Worm (Caenorhabditis elegans) whole organism, L4 larva: Measurements from ENCODE around the gene C26D10.4.
A peak's percentile ranks its signal among the peaks of the same experiment; 100 is the strongest.

Source experiments
- F10B5.3 ChIP-seq: sonication (generic microtip); optimal IDR thresholded peaks from 2 replicates; lab custom pipeline; 2016; ENCODE audit warnings: mild to moderate bottlenecking, missing genetic modification characterization, missing compliant biosample characterization
- F37D6.2 ChIP-seq: sonication (generic microtip); optimal IDR thresholded peaks from 2 replicates; lab custom pipeline; 2016; ENCODE audit warnings: mild to moderate bottlenecking, missing genetic modification characterization, missing compliant biosample characterization
- R02D3.7 ChIP-seq: fragments of 150-350 bp; sonication (generic microtip); optimal IDR thresholded peaks from 3 replicates; lab custom pipeline; 2014; ENCODE audit warnings: missing biosample characterization, missing genetic modification characterization
- T20F7.1 ChIP-seq: fragments of 200-800 bp; sonication (Bioruptor generic); optimal IDR thresholded peaks from 2 replicates; lab custom pipeline; 2018; ENCODE audit warnings: mild to moderate bottlenecking, missing genetic modification characterization, missing compliant biosample characterization
- Y105C5A.15 ChIP-seq: fragments of 200-800 bp; sonication (Bioruptor generic); IDR thresholded peaks from 2 replicates; pipeline ENCODE4 v1.3.6; 2022; ENCODE audit warnings: missing genetic modification characterization, missing compliant biosample characterization
- Y75B8A.6 ChIP-seq: fragments of 200-800 bp; sonication (Bioruptor generic); IDR thresholded peaks from 2 replicates; pipeline ENCODE4 v1.3.6; 2022; ENCODE audit warnings: missing genetic modification reagents, missing genetic modification characterization, missing compliant biosample characterization
- aly-2 ChIP-seq: sonication (generic microtip); optimal IDR thresholded peaks from 2 replicates; lab custom pipeline; 2018; ENCODE audit warnings: missing biosample characterization, missing genetic modification characterization
- ama-1 ChIP-seq: fragments of 150-350 bp; optimal IDR thresholded peaks from 2 replicates; lab custom pipeline; 2014; ENCODE audit warnings: inconsistent platforms, mixed read lengths
- ceh-62 ChIP-seq: sonication (generic microtip); optimal IDR thresholded peaks from 2 replicates; lab custom pipeline; 2017; ENCODE audit warnings: missing biosample characterization, missing genetic modification characterization
- ces-1 ChIP-seq: fragments of 150-350 bp; sonication (generic microtip); optimal IDR thresholded peaks from 4 replicates; lab custom pipeline; 2014; ENCODE audit warnings: missing biosample characterization, missing genetic modification reagents, missing genetic modification characterization
- ctbp-1 ChIP-seq: fragments of 200-800 bp; sonication (Bioruptor generic); IDR thresholded peaks from 2 replicates; pipeline ENCODE4 v1.3.6; 2022; ENCODE audit warnings: missing genetic modification reagents, missing genetic modification characterization, missing compliant biosample characterization
- dmd-6 ChIP-seq: fragments of 200-800 bp; sonication (Bioruptor generic); IDR thresholded peaks from 2 replicates; pipeline ENCODE4 v1.3.6; 2022; ENCODE audit warnings: missing genetic modification reagents, missing genetic modification characterization, missing compliant biosample characterization
- dmd-8 ChIP-seq: fragments of 200-800 bp; sonication (Bioruptor generic); IDR thresholded peaks from 2 replicates; pipeline ENCODE4 v1.3.6; 2022; ENCODE audit warnings: missing genetic modification characterization, missing compliant biosample characterization
- fkh-10 ChIP-seq: fragments of 150-350 bp; optimal IDR thresholded peaks from 2 replicates; lab custom pipeline; 2014; ENCODE audit warnings: missing biosample characterization, missing genetic modification reagents, missing genetic modification characterization
- gei-8 ChIP-seq: fragments of 200-800 bp; sonication (Bioruptor generic); optimal IDR thresholded peaks from 2 replicates; lab custom pipeline; 2018; ENCODE audit warnings: mild to moderate bottlenecking, missing genetic modification characterization, missing compliant biosample characterization
- hif-1 ChIP-seq, 2 experiments: sonication (generic microtip); optimal IDR thresholded peaks; 2 replicates each; lab custom pipeline; 2016 to 2017; ENCODE audit warnings: missing compliant biosample characterization in 2 of 2, missing genetic modification characterization in 2 of 2, missing genetic modification reagents in 2 of 2, missing genotype in 2 of 2, mild to moderate bottlenecking in 1 of 2
- hlh-11 ChIP-seq: fragments of 200-800 bp; sonication (Bioruptor generic); optimal IDR thresholded peaks from 2 replicates; lab custom pipeline; 2018; ENCODE audit warnings: mild to moderate bottlenecking, missing genetic modification characterization, missing compliant biosample characterization
- hmg-1.1 ChIP-seq: fragments of 200-800 bp; sonication (Bioruptor generic); IDR thresholded peaks from 2 replicates; pipeline ENCODE4 v1.3.6; 2022; ENCODE audit warnings: missing genetic modification reagents, missing genetic modification characterization, missing compliant biosample characterization
- lim-7 ChIP-seq: fragments of 200-800 bp; sonication (Bioruptor generic); IDR thresholded peaks from 2 replicates; pipeline ENCODE4 v1.3.6; 2022; ENCODE audit warnings: missing genetic modification characterization, missing compliant biosample characterization
- lin-1 ChIP-seq: fragments of 200-800 bp; sonication (Bioruptor generic); IDR thresholded peaks from 2 replicates; pipeline ENCODE4 v1.3.6; 2022; ENCODE audit warnings: missing genetic modification reagents, missing genetic modification characterization, missing compliant biosample characterization
- lin-13 ChIP-seq: fragments of 150-350 bp; optimal IDR thresholded peaks from 2 replicates; lab custom pipeline; 2014; ENCODE audit warnings: missing biosample characterization, missing genetic modification reagents, missing genetic modification characterization
- lin-15B ChIP-seq: fragments of 150-350 bp; sonication (generic microtip); optimal IDR thresholded peaks from 3 replicates; lab custom pipeline; 2014; ENCODE audit warnings: missing biosample characterization, missing genetic modification characterization
- lin-39 ChIP-seq: fragments of 150-350 bp; optimal IDR thresholded peaks from 2 replicates; lab custom pipeline; 2014; ENCODE audit warnings: missing biosample characterization, missing genetic modification reagents, missing genetic modification characterization
- mdl-1 ChIP-seq, 2 experiments: fragments of 150-350 bp in 1 of 2; sonication (generic microtip) in 1 of 2; optimal IDR thresholded peaks; 2 replicates each; lab custom pipeline; 2014 to 2017; ENCODE audit warnings: missing biosample characterization in 2 of 2, missing genetic modification characterization in 2 of 2
- mdt-29 ChIP-seq: fragments of 200-800 bp; sonication (Bioruptor generic); IDR thresholded peaks from 2 replicates; pipeline ENCODE4 v1.3.6; 2022; ENCODE audit warnings: missing genetic modification reagents, missing genetic modification characterization, missing compliant biosample characterization
- mxl-3 ChIP-seq: fragments of 200-800 bp; sonication (Bioruptor generic); optimal IDR thresholded peaks from 2 replicates; lab custom pipeline; 2018; ENCODE audit warnings: mild to moderate bottlenecking, missing genetic modification characterization, missing compliant biosample characterization
- nhr-10 ChIP-seq: fragments of 150-350 bp; optimal IDR thresholded peaks from 2 replicates; lab custom pipeline; 2014; ENCODE audit warnings: missing biosample characterization, missing genetic modification characterization
- nhr-28 ChIP-seq: fragments of 150-350 bp; optimal IDR thresholded peaks from 2 replicates; lab custom pipeline; 2014; ENCODE audit warnings: missing biosample characterization, missing genetic modification characterization
- nhr-41 ChIP-seq: fragments of 200-800 bp; sonication (Bioruptor generic); IDR thresholded peaks from 2 replicates; pipeline ENCODE4 v1.3.6; 2022; ENCODE audit warnings: missing genetic modification reagents, missing genetic modification characterization, missing compliant biosample characterization
- nhr-48 ChIP-seq: sonication (generic microtip); optimal IDR thresholded peaks from 2 replicates; lab custom pipeline; 2016; ENCODE audit warnings: mild to moderate bottlenecking, missing genetic modification characterization, missing compliant biosample characterization
- pha-4 ChIP-seq, 2 experiments: fragments of 150-350 bp in 1 of 2; fragments of 200-800 bp in 1 of 2; sonication (Bioruptor generic) in 1 of 2; IDR thresholded peaks in 1 of 2; optimal IDR thresholded peaks in 1 of 2; 2 replicates each; pipeline versions ENCODE4 v1.3.6 to Lab custom; 2014 to 2022; ENCODE audit warnings: missing genetic modification characterization in 2 of 2, missing genetic modification reagents in 2 of 2, missing biosample characterization in 1 of 2, missing compliant biosample characterization in 1 of 2
- php-3 ChIP-seq: fragments of 200-800 bp; sonication (Bioruptor generic); IDR thresholded peaks from 2 replicates; pipeline ENCODE4 v1.3.6; 2022; ENCODE audit warnings: missing genetic modification reagents, missing genetic modification characterization, missing compliant biosample characterization
- saeg-2 ChIP-seq: fragments of 200-800 bp; sonication (Bioruptor generic); IDR thresholded peaks from 2 replicates; pipeline ENCODE4 v1.3.6; 2022; ENCODE audit warnings: missing genetic modification reagents, missing genetic modification characterization, missing compliant biosample characterization
- sdz-12 ChIP-seq: fragments of 200-800 bp; sonication (Bioruptor generic); optimal IDR thresholded peaks from 2 replicates; lab custom pipeline; 2018; ENCODE audit warnings: mild to moderate bottlenecking, missing genetic modification characterization, missing compliant biosample characterization
- snpc-1.2 ChIP-seq: fragments of 200-800 bp; sonication (Bioruptor generic); IDR thresholded peaks from 2 replicates; pipeline ENCODE4 v1.3.6; 2022; ENCODE audit warnings: missing genetic modification reagents, missing genetic modification characterization, missing compliant biosample characterization
- spr-3 ChIP-seq: fragments of 200-800 bp; sonication (Bioruptor generic); optimal IDR thresholded peaks from 2 replicates; lab custom pipeline; 2018; ENCODE audit warnings: mild to moderate bottlenecking, missing genetic modification characterization, missing compliant biosample characterization
- tag-97 ChIP-seq: fragments of 200-800 bp; sonication (Bioruptor generic); IDR thresholded peaks from 2 replicates; pipeline ENCODE4 v1.3.6; 2022; ENCODE audit warnings: missing genetic modification characterization, missing compliant biosample characterization
- tra-1 ChIP-seq: fragments of 200-800 bp; sonication (Bioruptor generic); IDR thresholded peaks from 2 replicates; pipeline ENCODE4 v1.3.6; 2022; ENCODE audit warnings: missing genetic modification reagents, missing genetic modification characterization, missing compliant biosample characterization
- unc-62 ChIP-seq, 3 experiments: fragments of 150-350 bp in 1 of 3; sonication (generic microtip); optimal IDR thresholded peaks in 2 of 3; peaks in 1 of 3; 1 replicate in 1 of 3; 2 replicates in 2 of 3; lab custom pipeline; 2014 to 2017; ENCODE audit warnings: missing biosample characterization in 3 of 3, missing genetic modification characterization in 3 of 3, missing genetic modification reagents in 3 of 3, missing genotype in 1 of 3
- zag-1 ChIP-seq: fragments of 150-350 bp; optimal IDR thresholded peaks from 2 replicates; lab custom pipeline; 2014; ENCODE audit warnings: missing biosample characterization, missing genetic modification characterization
- zfp-2 ChIP-seq: sonication (generic microtip); optimal IDR thresholded peaks from 2 replicates; lab custom pipeline; 2016; ENCODE audit warnings: mild to moderate bottlenecking, missing genetic modification characterization, missing compliant biosample characterization
- zip-2 ChIP-seq: fragments of 150-350 bp; optimal IDR thresholded peaks from 2 replicates; lab custom pipeline; 2014; ENCODE audit warnings: missing biosample characterization, missing genetic modification characterization

C26D10.4 gene

DNA sequence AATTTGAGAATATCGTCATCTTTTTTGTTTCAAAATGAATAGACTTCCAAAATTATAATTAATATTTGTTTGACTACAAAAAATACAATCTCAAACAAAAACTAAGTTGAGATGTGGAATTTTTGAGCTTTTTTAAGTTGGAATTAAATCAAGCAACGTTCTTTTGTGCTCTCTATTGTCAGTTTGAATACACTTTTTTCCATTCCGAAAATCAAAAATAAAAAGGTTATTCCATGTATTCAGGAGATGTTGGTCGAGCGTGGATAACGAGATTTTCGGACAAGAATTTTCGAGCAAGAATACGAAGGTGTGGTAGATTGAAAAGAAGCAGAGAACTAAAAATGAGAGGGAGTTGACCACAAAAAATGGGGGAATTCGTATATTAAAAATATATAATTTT is 40.6 kb downstream of the C26D10.4 start:
- TF ChIP-seq ces-1 (GFP tag; lab: Kevin White, UChicago) (no peak), fkh-10 (GFP tag; lab: Kevin White, UChicago) (peak; percentile 58)

DNA sequence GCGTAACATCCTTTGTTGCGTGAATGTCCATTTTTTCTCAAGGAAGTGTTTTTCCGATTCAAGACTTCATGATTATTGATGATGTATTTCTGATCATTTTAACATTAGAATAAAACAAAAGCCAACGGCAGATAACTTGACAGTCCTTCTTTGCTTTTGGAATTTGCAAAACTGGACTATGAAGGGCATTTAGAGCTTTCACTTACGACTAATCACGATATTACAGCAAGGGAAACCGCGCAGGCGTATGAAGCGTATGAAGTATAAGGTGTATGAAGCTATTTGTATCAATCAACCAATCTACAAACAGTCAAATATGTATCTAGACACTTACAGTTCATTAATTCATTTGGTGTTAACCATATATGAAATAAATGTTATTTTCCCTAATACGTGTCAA is 48.2 kb downstream of the C26D10.4 start:
- TF ChIP-seq aly-2 (tag; lab: Kevin White, UChicago) (no peak), unc-62 (GFP tag; optimal IDR thresholded peaks at IDR 0.05 in 1 of 2; lab: Kevin White, UChicago) (peak in 1 of 2 experiments; percentile 94), unc-62 (tag; optimal IDR thresholded peaks at IDR 0.05; lab: Kevin White, UChicago) (no peak), saeg-2 (GFP tag; lab: Robert Waterston, UW) (no peak)
- TF ChIP-seq, all 104 proteins: peak for 1

DNA sequence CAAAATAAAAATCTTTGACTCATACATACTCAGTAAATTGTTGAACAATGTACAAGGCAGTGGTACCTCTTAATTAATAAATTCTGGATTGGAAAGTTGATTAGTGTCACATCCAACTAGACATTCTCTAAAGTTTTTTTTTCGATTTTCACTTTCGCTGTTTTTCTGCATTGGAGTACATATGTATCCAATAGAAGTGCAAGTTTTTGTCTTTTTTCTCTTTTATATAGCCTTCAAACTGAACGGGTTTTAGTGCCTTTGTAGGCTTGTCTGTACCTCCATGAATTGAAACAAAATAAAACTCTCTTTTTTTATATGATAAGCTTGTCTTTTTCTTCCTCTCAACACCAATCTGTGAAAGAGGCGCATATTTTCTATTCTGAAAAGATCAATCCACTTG is 50.6 kb downstream of the C26D10.4 start:
- TF ChIP-seq Y105C5A.15 (no peak), sdz-12 (GFP tag; lab: Kevin White, UChicago) (no peak), tag-97 (GFP tag; lab: Robert Waterston, UW) (no peak), ceh-62 (tag; lab: Kevin White, UChicago) (no peak), mdl-1 (tag; optimal IDR thresholded peaks at IDR 0.05; lab: Kevin White, UChicago) (peak in 1 of 2 experiments; percentile 17), dmd-8 (no peak), F10B5.3 (tag; lab: Kevin White, UChicago) (no peak), hmg-1.1 (no peak), ctbp-1 (no peak), zfp-2 (tag; lab: Kevin White, UChicago) (no peak), spr-3 (GFP tag; lab: Kevin White, UChicago) (no peak), F37D6.2 (tag; lab: Kevin White, UChicago) (no peak), hlh-11 (tag; lab: Kevin White, UChicago) (peak; percentile 1), nhr-28 (tag; lab: Kevin White, UChicago) (peak; percentile 44), nhr-48 (tag; lab: Kevin White, UChicago) (peak; percentile 85)
- TF ChIP-seq, all 104 proteins: peak for 4

DNA sequence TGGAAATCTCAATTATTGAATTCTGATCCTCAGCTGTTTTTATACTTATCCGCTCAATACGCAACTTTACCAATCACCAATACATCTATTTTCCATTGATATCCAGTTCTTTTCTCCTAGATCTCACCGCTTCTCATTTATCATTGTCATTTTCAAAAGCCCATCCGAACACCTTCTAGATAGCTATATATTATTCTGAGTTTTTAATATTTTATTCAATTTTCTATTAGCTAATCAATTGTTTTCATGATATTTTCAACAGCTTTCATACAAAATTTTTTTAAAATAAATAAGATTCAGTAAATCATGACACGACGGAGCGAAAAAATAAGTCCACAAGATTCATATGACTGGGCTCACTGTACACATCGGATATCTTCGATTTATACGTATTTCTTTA is 51.6 kb downstream of the C26D10.4 start, which contains the start of gene F49E12.12:
Gene F49E12.12 (plus strand): TSS at position 301 of the 400 bp plus-strand sequence.
- TF ChIP-seq R02D3.7 (tag; lab: Kevin White, UChicago) (no peak), ama-1 (lab: Kevin White, UChicago) (no peak), lin-13 (GFP tag; lab: Kevin White, UChicago) (no peak), pha-4 (GFP tag; IDR thresholded peaks at IDR 0.05; lab: Robert Waterston, UW) (no peak), pha-4 (tag; optimal IDR thresholded peaks at IDR 0.05; lab: Kevin White, UChicago) (no peak), mdt-29 (GFP tag; lab: Robert Waterston, UW) (no peak), sdz-12 (GFP tag; lab: Kevin White, UChicago) (no peak)

DNA sequence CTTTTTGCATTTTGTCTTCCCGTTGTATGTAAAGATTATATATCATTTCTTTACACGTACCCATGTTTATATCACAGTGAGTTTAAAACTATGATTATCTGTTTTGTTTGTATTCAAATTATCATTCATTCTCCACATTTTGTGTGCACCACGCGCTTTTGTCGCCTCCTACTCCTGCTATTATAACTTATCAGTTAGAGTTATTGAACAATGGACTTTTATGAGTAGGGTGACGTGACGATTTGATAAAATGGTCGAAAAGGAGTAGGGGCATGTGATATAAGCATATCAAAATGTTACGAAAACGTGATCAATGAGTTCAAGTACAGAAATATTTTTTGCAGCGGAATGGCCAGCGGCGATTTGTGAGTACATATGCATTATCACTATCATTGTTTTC is 53.3 kb downstream of the C26D10.4 start:
- TF ChIP-seq snpc-1.2 (GFP tag; lab: Robert Waterston, UW) (no peak), Y75B8A.6 (GFP tag; lab: Robert Waterston, UW) (no peak), nhr-10 (tag; lab: Kevin White, UChicago) (peak; percentile 59), lin-15B (no peak), lin-1 (peak; percentile 87), R02D3.7 (tag; lab: Kevin White, UChicago) (no peak), dmd-6 (peak; percentile 96), tra-1 (peak; percentile 52; the same call in 1 of the 2 replicates), ces-1 (GFP tag; lab: Kevin White, UChicago) (no peak), tag-97 (GFP tag; lab: Robert Waterston, UW) (no peak), nhr-41 (no peak; the same call in 1 of the 2 replicates), nhr-48 (tag; lab: Kevin White, UChicago) (peak; percentile 87), aly-2 (tag; lab: Kevin White, UChicago) (no peak), T20F7.1 (peak; percentile 51), php-3 (GFP tag; lab: Robert Waterston, UW) (peak; percentile 94), zip-2 (tag; lab: Kevin White, UChicago) (peak; percentile 2), unc-62 (GFP tag; optimal IDR thresholded peaks at IDR 0.05 in 1 of 2; lab: Kevin White, UChicago) (peak in 1 of 2 experiments; percentile 45), unc-62 (tag; optimal IDR thresholded peaks at IDR 0.05; lab: Kevin White, UChicago) (no peak), zag-1 (tag; lab: Kevin White, UChicago) (no peak), gei-8 (GFP tag; lab: Kevin White, UChicago) (peak; percentile 5), saeg-2 (GFP tag; lab: Robert Waterston, UW) (0 out of 2 replicates have a peak, but pooled peaks have one; percentile 62), mxl-3 (GFP tag; lab: Kevin White, UChicago) (peak; percentile 61), lin-39 (tag; lab: Kevin White, UChicago) (no peak), hif-1 (tag; optimal IDR thresholded peaks at IDR 0.05; lab: Kevin White, UChicago) (peak in 1 of 2 experiments; percentile 83), lim-7 (no peak)
